Fruit fly (Drosophila melanogaster) whole organism, pupa: ENCODE data around the gene dsh.

Experiments used
- CG14655 ChIP-seq: fragments of 200-800 bp; sonication (Bioruptor generic); optimal IDR thresholded peaks from 3 replicates; lab custom pipeline; 2017; ENCODE audit warnings: mild to moderate bottlenecking, missing biosample characterization, missing genetic modification reagents, missing genetic modification characterization
- CG15710 ChIP-seq: fragments of 200-800 bp; sonication (Bioruptor generic); optimal IDR thresholded peaks from 2 replicates; lab custom pipeline; 2018; ENCODE audit warnings: missing biosample characterization, mild to moderate bottlenecking, missing genetic modification characterization, moderate library complexity
- CG32121 ChIP-seq: fragments of 200-800 bp; sonication (Bioruptor generic); IDR thresholded peaks from 2 replicates; pipeline ENCODE4 v1.3.6; 2022; ENCODE audit warnings: missing biosample characterization, missing genetic modification characterization
- CG34367 ChIP-seq: fragments of 200-800 bp; sonication (Bioruptor generic); optimal IDR thresholded peaks from 2 replicates; lab custom pipeline; 2018; ENCODE audit warnings: missing biosample characterization, mild to moderate bottlenecking, missing genetic modification characterization
- CG4496 ChIP-seq: fragments of 200-800 bp; sonication (Bioruptor generic); IDR thresholded peaks from 3 replicates; pipeline ENCODE4 v1.3.6; 2022; ENCODE audit warnings: missing biosample characterization, missing genetic modification characterization
- CG8301 ChIP-seq: fragments of 200-800 bp; sonication (Bioruptor generic); optimal IDR thresholded peaks from 2 replicates; lab custom pipeline; 2018; ENCODE audit warnings: missing biosample characterization, mild to moderate bottlenecking, missing genetic modification characterization
- EcR ChIP-seq: fragments of 200-800 bp; sonication (Bioruptor generic); optimal IDR thresholded peaks from 3 replicates; lab custom pipeline; 2019; ENCODE audit warnings: missing biosample characterization, missing genetic modification characterization, mild to moderate bottlenecking, moderate library complexity, missing genetic modification reagents
- Ets98B ChIP-seq: fragments of 200-800 bp; sonication (Bioruptor generic); IDR thresholded peaks from 2 replicates; pipeline ENCODE4 v1.3.6; 2022; ENCODE audit warnings: missing biosample characterization, missing genetic modification characterization
- Pif1B ChIP-seq: fragments of 200-800 bp; sonication (Bioruptor generic); optimal IDR thresholded peaks from 3 replicates; lab custom pipeline; 2016; ENCODE audit warnings: missing biosample characterization, missing genetic modification characterization
- Snoo ChIP-seq: fragments of 200-800 bp; sonication (Bioruptor generic); optimal IDR thresholded peaks from 3 replicates; lab custom pipeline; 2017; ENCODE audit warnings: missing biosample characterization, mild to moderate bottlenecking, missing genetic modification characterization, inconsistent platforms
- fd96Ca ChIP-seq: fragments of 200-800 bp; sonication (Bioruptor generic); IDR thresholded peaks from 3 replicates; pipeline ENCODE4 v1.3.6; 2022; ENCODE audit warnings: missing biosample characterization, missing genetic modification characterization

DNA sequence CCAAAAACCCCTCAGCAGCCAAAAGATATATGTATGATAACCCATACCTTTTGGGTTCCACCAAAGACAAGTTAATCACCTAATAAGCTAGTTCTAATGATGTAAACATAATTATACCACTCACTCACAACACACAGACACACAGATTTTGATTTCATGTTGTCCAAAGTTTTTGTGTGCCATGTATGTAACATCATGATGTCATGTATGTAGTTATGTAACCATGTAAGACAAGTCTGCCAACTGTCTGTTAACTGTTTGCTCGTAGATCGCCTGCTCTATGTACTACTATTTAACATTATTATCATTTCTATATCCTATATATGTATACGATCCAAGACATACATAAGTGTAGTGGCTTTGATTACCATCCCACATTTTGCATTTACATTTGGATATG is 48.6 kb downstream of the dsh start:
- no peak for TF ChIP-seq EcR
- TF ChIP-seq CG14655, result no peak
- TF ChIP-seq CG15710, result no peak
- no peak for TF ChIP-seq CG32121 (GFP tag; lab: Robert Waterston, UW)
- no peak for TF ChIP-seq CG34367 (tag; lab: Kevin White, UChicago)
- no peak for TF ChIP-seq CG8301 (tag; lab: Kevin White, UChicago)
- no peak for TF ChIP-seq CG4496 (GFP tag; lab: Robert Waterston, UW)
- no peak for TF ChIP-seq Pif1B (GFP tag; lab: Kevin White, UChicago)
- TF ChIP-seq Ets98B (GFP tag; lab: Robert Waterston, UW), result no peak
- TF ChIP-seq fd96Ca (GFP tag; lab: Robert Waterston, UW), result no peak
- TF ChIP-seq Snoo, result no peak
